Worm (Caenorhabditis elegans) whole organism, early embryonic: ENCODE results near the gene affl-1.

Experiments
- B0310.2 ChIP-seq: sonication (generic microtip); optimal IDR thresholded peaks from 2 replicates; lab custom pipeline; 2016; ENCODE audit warnings: mild to moderate bottlenecking, missing genetic modification characterization, missing compliant biosample characterization
- F13C5.2 ChIP-seq: sonication (generic microtip); optimal IDR thresholded peaks from 2 replicates; lab custom pipeline; 2017; ENCODE audit warnings: mild to moderate bottlenecking, missing genetic modification characterization, inconsistent platforms, missing compliant biosample characterization
- aly-1 ChIP-seq: sonication (generic microtip); optimal IDR thresholded peaks from 2 replicates; lab custom pipeline; 2016; ENCODE audit warnings: missing genetic modification characterization, missing compliant biosample characterization
- ama-1 ChIP-seq: fragments of 150-350 bp; optimal IDR thresholded peaks from 2 replicates; lab custom pipeline; 2014
- ceh-13 ChIP-seq: fragments of 200-800 bp; sonication (Bioruptor generic); optimal IDR thresholded peaks from 2 replicates; lab custom pipeline; 2018; ENCODE audit warnings: mild to moderate bottlenecking, missing genetic modification characterization, missing compliant biosample characterization
- ceh-36 ChIP-seq: sonication (generic microtip); optimal IDR thresholded peaks from 2 replicates; lab custom pipeline; 2016; ENCODE audit warnings: missing genetic modification characterization, inconsistent platforms, missing compliant biosample characterization
- ets-7 ChIP-seq: sonication (generic microtip); optimal IDR thresholded peaks from 2 replicates; lab custom pipeline; 2016; ENCODE audit warnings: missing genotype, missing genetic modification characterization, missing compliant biosample characterization
- flt-1 ChIP-seq: fragments of 200-800 bp; sonication (Bioruptor generic); IDR thresholded peaks from 2 replicates; pipeline ENCODE4 v1.3.6; 2022; ENCODE audit warnings: missing genetic modification characterization, missing compliant biosample characterization
- hmbx-1 ChIP-seq: sonication (generic microtip); optimal IDR thresholded peaks from 2 replicates; lab custom pipeline; 2016; ENCODE audit warnings: mild to moderate bottlenecking, missing genetic modification characterization, missing compliant biosample characterization
- hmg-4 ChIP-seq: fragments of 200-800 bp; sonication (Bioruptor generic); optimal IDR thresholded peaks from 2 replicates; lab custom pipeline; 2018; ENCODE audit warnings: mild to moderate bottlenecking, missing genetic modification characterization, missing compliant biosample characterization
- hnd-1 ChIP-seq: sonication (generic microtip); optimal IDR thresholded peaks from 2 replicates; lab custom pipeline; 2016; ENCODE audit warnings: missing genetic modification characterization, missing compliant biosample characterization
- pes-1 ChIP-seq: fragments of 200-800 bp; sonication (Bioruptor generic); IDR thresholded peaks from 2 replicates; pipeline ENCODE4 v1.3.6; 2022; ENCODE audit warnings: missing genetic modification reagents, missing genetic modification characterization, missing compliant biosample characterization
- scrt-1 ChIP-seq: fragments of 200-800 bp; sonication (Bioruptor generic); IDR thresholded peaks from 2 replicates; pipeline ENCODE4 v1.3.6; 2022; ENCODE audit warnings: missing genetic modification characterization, missing compliant biosample characterization
- sea-1 ChIP-seq: fragments of 200-800 bp; sonication (Bioruptor generic); conservative IDR thresholded peaks from 2 replicates; pipeline ENCODE4 v1.3.6; 2022; ENCODE audit warnings: missing genetic modification characterization, missing compliant biosample characterization
- tbx-11 ChIP-seq: fragments of 200-800 bp; sonication (Bioruptor generic); IDR thresholded peaks from 2 replicates; pipeline ENCODE4 v1.3.6; 2022; ENCODE audit warnings: missing genetic modification characterization, missing compliant biosample characterization
- tbx-37 ChIP-seq: fragments of 200-800 bp; sonication (Bioruptor generic); conservative IDR thresholded peaks from 2 replicates; pipeline ENCODE4 v1.3.6; 2022; ENCODE audit warnings: missing genetic modification reagents, missing genetic modification characterization, missing compliant biosample characterization
- tra-4 ChIP-seq: sonication (generic microtip); optimal IDR thresholded peaks from 2 replicates; lab custom pipeline; 2017; ENCODE audit warnings: missing genetic modification characterization, missing compliant biosample characterization

The affl-1 gene

DNA sequence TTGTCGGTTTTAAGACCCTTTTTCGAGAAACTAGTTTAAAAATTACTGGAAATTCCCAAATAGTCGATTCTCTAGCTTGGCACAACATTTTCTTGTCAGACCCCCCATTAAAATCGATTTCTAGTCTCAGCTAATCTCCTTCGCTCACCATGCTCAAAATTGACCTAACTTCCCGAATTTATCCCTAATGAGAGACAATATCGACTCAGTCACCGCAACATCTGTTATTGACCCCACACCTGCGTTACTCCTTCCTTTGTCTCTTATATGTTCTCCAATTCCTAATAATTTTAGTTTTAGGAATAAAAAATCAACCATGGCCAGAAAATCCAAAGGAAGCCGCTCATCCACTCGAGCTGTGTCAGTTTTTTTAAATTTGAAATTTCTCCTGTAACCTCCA is 11.0 kb upstream of the affl-1 start, which contains the start of gene cec-8:
Gene cec-8, plus strand, starts transcription at position 301 of the 400 bp plus-strand sequence.
- TF ChIP-seq scrt-1 (GFP tag; lab: Robert Waterston, UW) (no peak), hmbx-1 (no peak), ceh-13 (GFP tag; lab: Kevin White, UChicago) (no peak)

DNA sequence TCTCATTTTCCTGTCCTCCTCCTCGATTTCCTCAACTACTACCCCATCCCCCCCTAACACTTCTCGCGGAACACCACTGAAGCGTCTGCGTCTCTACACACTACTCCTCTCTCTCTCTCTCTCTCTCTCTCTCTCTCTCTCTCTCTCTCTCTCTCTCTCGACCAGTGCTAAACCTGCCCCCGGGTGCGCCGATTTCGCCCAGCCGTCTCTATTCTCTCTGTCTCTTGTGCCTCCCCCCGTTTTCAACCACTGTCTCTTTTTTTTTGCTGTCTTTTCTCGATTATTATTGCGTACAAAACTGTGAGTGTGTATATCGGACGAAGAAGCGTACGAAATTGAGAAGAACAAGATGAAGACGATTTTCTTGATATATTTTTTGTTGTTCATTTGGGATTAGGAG is 7.0 kb upstream of the affl-1 start:
- TF ChIP-seq hmg-4, result peak; percentile 70
- no peak for TF ChIP-seq ceh-36
- TF ChIP-seq tbx-37 (GFP tag; lab: Robert Waterston, UW), result no peak
- no peak for TF ChIP-seq ceh-13 (GFP tag; lab: Kevin White, UChicago)
- TF ChIP-seq pes-1 (GFP tag; lab: Robert Waterston, UW), result no peak
- TF ChIP-seq tbx-11, result peak; percentile 51; the same call in 1 of the 2 replicates
- no peak for TF ChIP-seq sea-1 (GFP tag; lab: Robert Waterston, UW)
- no peak; the same call in 1 of the 2 replicates for TF ChIP-seq flt-1 (GFP tag; lab: Robert Waterston, UW)
- TF ChIP-seq F13C5.2 (tag; lab: Kevin White, UChicago), result peak; percentile 20
- no peak for TF ChIP-seq tra-4 (tag; lab: Kevin White, UChicago)
- TF ChIP-seq aly-1, result no peak
- no peak for TF ChIP-seq hmbx-1

DNA sequence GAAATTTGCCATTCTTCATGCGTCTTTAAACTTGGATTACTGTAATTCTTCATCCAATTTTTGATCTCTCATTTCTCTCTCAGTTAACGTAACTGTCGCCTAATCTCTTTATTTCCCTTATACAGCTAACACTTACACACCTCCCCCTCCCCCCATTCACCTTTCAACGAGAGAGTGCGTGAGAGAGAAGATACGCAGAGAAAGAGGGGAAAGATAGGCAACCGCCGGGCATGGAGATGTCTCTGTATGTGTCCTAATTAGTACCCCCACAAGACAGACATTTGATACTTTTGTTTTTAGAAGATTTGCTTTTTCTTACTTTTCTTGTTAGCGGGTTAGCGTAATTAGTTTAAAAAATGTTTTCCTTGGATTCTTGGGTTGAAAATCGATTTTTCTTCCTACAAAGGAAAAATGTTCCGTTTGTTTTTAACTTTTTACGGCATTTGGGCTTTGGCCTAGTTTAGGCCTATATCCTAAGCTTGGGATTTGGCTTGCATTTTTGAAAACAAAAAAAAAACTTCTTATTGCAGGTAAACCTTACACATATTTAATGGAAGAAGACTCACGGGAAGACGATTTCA is 5.6 kb upstream of the affl-1 start, which contains the start of gene affl-2:
Gene affl-2, plus strand, starts transcription at position 531 of the 581 bp plus-strand sequence.
- TF ChIP-seq ets-7 (no peak), tbx-11 (no peak), ceh-36 (peak; percentile 48), hmg-4 (peak; percentile 38), hnd-1 (tag; lab: Kevin White, UChicago) (no peak)

DNA sequence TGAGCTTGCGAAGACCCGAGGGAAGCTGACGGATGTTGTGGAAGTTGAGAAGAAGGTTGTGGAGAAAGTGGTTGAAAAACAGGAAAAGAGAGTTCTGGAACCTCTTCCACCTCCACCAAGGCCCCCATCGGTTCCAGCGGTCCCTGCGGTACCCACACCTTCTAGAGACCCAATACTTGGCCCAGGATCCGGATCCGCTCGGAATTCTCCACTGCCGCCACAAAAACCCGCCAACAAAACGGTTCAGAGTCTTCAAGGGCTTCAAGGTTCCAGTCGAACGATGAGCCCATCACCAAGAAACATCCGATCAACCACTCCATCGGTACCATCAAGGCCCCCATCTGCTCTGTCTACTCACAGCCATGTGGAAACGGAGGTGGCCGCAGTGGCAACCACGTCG is 3.0 kb upstream of the affl-1 start:
- TF ChIP-seq F13C5.2 (tag; lab: Kevin White, UChicago), result no peak

DNA sequence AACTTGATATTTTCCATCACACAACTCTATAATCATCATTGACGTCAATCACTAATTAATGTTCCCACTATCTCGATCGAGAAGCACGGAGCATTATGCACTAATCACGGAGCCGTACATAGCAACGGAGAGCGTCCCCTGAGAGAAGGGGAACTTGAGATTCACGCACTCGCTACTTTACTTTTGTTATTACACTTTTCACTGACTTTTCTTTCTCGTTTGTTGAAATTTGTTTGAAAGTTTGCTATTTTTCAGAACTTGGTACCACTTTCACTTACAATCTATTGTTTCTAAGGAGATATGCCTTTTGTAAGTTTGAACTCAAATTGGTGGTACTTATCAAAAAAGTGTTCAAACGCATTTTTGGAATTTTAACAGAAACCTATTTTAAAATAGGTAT is 4.1 kb downstream of the affl-1 start, which contains the start of gene Y55B1BR.8:
Gene Y55B1BR.8, plus strand, starts transcription at position 301 of the 400 bp plus-strand sequence.
- no peak for TF ChIP-seq B0310.2 (tag; lab: Kevin White, UChicago)
- TF ChIP-seq scrt-1 (GFP tag; lab: Robert Waterston, UW), result no peak
- no peak for TF ChIP-seq ceh-13 (GFP tag; lab: Kevin White, UChicago)

DNA sequence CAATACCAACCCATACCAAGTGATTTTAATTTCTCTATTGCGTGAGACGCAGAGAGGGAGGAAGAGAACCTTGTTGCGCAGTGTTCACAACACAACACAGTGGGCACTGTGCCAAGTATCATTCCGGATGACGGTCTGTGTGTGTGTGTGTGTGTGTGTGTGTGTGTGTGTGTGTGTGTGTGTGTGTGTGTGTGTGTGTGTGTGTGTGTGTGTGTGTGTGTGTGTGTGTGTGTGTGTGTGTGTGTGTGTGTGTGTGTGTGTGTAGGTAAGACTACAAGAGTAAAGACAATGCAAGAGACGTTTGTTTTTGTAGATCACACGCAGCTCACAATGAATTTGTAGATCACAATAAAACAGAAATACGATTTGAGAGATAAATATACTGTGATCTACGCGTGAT is 5.5 kb downstream of the affl-1 start:
- TF ChIP-seq hmg-4, result peak; percentile 27
- peak; percentile 62 for TF ChIP-seq hmbx-1
- TF ChIP-seq B0310.2 (tag; lab: Kevin White, UChicago), result peak; percentile 27
- peak; percentile 32 for TF ChIP-seq ceh-36

DNA sequence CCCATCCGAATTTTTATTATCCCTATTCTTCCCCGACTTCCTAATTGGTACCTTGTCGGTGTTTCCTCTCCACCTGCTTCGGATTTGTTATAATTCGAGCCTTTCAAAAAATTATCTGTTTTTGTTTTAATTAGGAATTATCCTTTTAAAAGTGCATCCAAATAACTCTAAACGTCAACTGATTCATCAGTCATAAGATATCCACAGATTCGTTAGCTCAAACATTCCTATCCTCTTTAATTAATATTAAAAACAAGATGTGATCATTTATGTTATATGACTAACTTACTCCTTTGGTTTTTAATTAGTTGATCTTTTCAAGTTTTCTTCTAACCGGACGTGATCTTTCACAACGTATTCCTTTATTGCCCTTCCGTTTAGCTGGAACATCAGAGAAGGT is 6.8 kb downstream of the affl-1 start:
- TF ChIP-seq tbx-11, result no peak
- no peak for TF ChIP-seq ets-7
- no peak for TF ChIP-seq ceh-13 (GFP tag; lab: Kevin White, UChicago)

DNA sequence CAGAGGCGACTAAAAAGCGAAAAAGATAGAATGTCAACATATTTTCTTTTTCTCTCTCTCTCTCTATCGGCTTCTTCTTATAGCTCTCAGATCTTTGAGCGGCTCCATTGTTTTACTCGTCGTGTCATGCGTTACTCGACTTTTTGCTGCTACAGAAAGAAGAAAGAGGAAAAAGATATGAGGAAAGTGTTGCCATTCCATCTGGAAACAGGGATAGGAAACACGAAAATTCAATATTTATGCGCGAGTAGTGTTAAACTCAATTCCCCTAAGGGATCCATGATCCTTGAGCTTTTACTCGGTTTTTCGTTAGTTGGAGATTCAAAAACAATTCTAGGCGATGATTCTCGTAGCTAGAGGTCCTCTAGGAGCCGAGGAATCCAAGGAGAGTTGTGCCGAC is 15.8 kb downstream of the affl-1 start:
- TF ChIP-seq ama-1 (lab: Kevin White, UChicago), result no peak
- no peak for TF ChIP-seq ceh-36
- TF ChIP-seq tbx-11, result no peak
- no peak for TF ChIP-seq hmg-4

DNA sequence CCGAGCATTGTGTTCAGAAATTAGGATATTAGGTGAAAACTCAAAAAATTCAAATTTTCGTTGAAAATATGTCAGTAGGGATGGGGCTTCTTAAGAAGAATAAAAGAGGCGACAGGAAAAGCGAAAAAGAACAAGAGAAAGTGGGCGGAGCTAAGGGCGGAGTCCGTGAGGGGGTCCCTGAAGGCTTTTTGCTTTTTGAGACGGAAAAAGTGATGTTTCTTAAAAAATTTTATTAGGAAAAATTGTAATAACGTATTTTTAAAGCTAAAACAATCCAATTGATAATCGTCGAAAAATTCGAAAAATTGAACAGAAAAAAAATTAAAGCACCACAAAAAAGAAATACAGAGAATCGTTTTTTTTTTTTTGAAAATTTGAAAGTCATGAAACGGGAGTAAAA is 23.7 kb downstream of the affl-1 start, which contains the start of gene Y55B1BR.6:
Gene Y55B1BR.6, minus strand, starts transcription at position 101 of the 400 bp plus-strand sequence.
- no peak for TF ChIP-seq ceh-13 (GFP tag; lab: Kevin White, UChicago)
- TF ChIP-seq ceh-36, result no peak
- TF ChIP-seq sea-1 (GFP tag; lab: Robert Waterston, UW), result no peak
- TF ChIP-seq tbx-37 (GFP tag; lab: Robert Waterston, UW), result no peak
- no peak for TF ChIP-seq flt-1 (GFP tag; lab: Robert Waterston, UW)
- TF ChIP-seq hnd-1 (tag; lab: Kevin White, UChicago), result no peak
- no peak for TF ChIP-seq ama-1 (lab: Kevin White, UChicago)
- no peak for TF ChIP-seq hmg-4
- TF ChIP-seq aly-1, result no peak
- TF ChIP-seq ets-7, result no peak
- TF ChIP-seq hmbx-1, result no peak
- TF ChIP-seq F13C5.2 (tag; lab: Kevin White, UChicago), result no peak
- no peak for TF ChIP-seq tbx-11

DNA sequence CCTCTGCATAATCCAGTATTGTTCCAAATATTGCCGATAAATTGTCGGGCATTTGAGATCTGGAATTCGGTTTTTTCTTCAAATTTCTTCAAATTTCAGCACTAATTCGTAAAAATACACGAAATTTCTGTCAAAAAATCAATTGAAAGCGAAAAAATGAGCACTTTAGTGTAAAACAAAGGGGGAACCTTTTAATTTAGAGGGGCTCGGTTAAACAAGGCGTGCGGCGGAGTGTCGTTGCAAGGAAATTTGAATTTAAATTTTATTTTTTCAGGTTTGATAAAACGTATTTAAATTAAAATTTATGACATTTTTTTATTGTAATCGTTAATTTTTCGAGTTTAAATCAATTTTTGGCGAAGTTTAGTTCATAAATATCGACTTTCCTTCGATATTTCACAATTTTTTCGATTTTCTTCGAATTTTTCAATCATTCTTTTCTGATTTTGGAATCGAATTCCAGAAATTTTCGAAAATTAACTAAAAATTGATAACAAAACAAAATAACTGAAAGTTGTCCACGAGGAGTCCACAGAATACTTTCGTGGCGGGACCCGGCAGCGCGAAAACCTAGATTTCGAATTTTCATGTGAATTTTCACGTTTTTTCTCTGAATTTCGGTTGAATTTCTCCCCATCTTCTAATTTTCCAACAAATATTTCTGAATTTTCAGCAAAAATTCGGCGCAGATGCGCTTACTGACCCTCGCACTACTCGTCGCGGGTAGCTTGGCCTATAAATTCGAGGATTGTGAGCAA is 31.8 kb downstream of the affl-1 start, which contains the start of the genes magu-1 and nemp-1:
Gene magu-1, minus strand, starts transcription at position 59 of the 758 bp plus-strand sequence.
Gene nemp-1, plus strand, starts transcription at position 674 of the 758 bp plus-strand sequence.
- TF ChIP-seq ceh-13 (GFP tag; lab: Kevin White, UChicago), result no peak
- no peak for TF ChIP-seq F13C5.2 (tag; lab: Kevin White, UChicago)
- TF ChIP-seq B0310.2 (tag; lab: Kevin White, UChicago), result no peak
- no peak for TF ChIP-seq hmbx-1
- no peak for TF ChIP-seq tra-4 (tag; lab: Kevin White, UChicago)
- TF ChIP-seq hmg-4, result no peak
- TF ChIP-seq flt-1 (GFP tag; lab: Robert Waterston, UW), result no peak
- TF ChIP-seq ets-7, result no peak
- no peak for TF ChIP-seq aly-1
- TF ChIP-seq tbx-37 (GFP tag; lab: Robert Waterston, UW), result no peak
- no peak for TF ChIP-seq pes-1 (GFP tag; lab: Robert Waterston, UW)
- no peak for TF ChIP-seq ceh-36
- no peak for TF ChIP-seq tbx-11
- no peak for TF ChIP-seq ama-1 (lab: Kevin White, UChicago)
- TF ChIP-seq sea-1 (GFP tag; lab: Robert Waterston, UW), result no peak
- no peak for TF ChIP-seq hnd-1 (tag; lab: Kevin White, UChicago)
- no peak for TF ChIP-seq scrt-1 (GFP tag; lab: Robert Waterston, UW)
